Fruit fly (Drosophila melanogaster) whole organism, wandering third instar larva: Measurements from ENCODE around the gene Mgat2.

ENCODE experiments used
- HLH106 ChIP-seq: fragments of 200-800 bp; optimal IDR thresholded peaks from 3 replicates; lab custom pipeline; 2019; ENCODE audit warnings: missing biosample characterization, mild to moderate bottlenecking, missing genetic modification characterization, moderate library complexity
- Hnf4 ChIP-seq: fragments of 200-800 bp; sonication (Bioruptor generic); optimal IDR thresholded peaks from 2 replicates; lab custom pipeline; 2016; ENCODE audit warnings: missing biosample characterization, mild to moderate bottlenecking, missing genetic modification characterization
- N ChIP-seq: fragments of >200 bp; optimal IDR thresholded peaks from 2 replicates; lab custom pipeline; 2018; ENCODE audit warnings: missing biosample characterization, missing external identifiers, missing genetic modification characterization
- lola ChIP-seq: fragments of >200 bp; optimal IDR thresholded peaks from 2 replicates; lab custom pipeline; 2017; ENCODE audit warnings: missing biosample characterization, missing genetic modification characterization

- no peak for TF ChIP-seq Hnf4 (GFP tag; lab: Kevin White, UChicago)
- no peak for TF ChIP-seq N (GFP tag; lab: Kevin White, UChicago)
- no peak for TF ChIP-seq lola (GFP tag; lab: Kevin White, UChicago)
- TF ChIP-seq HLH106 (tag; lab: Kevin White, UChicago): no peak
These were observed 40.5 kb downstream of the Mgat2 start for dm6 chr3R:29981479-29981878.
